Worm (Caenorhabditis elegans): ENCODE results near the gene best-2.

The best-2 gene

ce11 chrIV:13080185-13080584, 32.7 kb downstream of the best-2 start (continued):
- TF ChIP-seq nhr-28 (tag; optimal IDR thresholded peaks at IDR 0.05) (no peak), mab-9 (GFP tag; IDR thresholded peaks at IDR 0.05) (no peak), lsy-2 (tag; optimal IDR thresholded peaks at IDR 0.05) (no peak), aha-1 (tag; optimal IDR thresholded peaks at IDR 0.05) (no peak), aly-2 (tag; optimal IDR thresholded peaks at IDR 0.05) (no peak), dsc-1 (tag; optimal IDR thresholded peaks at IDR 0.05) (no peak), unc-30 (tag; optimal IDR thresholded peaks at IDR 0.05) (no peak), mep-1 (tag; optimal IDR thresholded peaks at IDR 0.05) (no peak), lin-35 (GFP tag; optimal IDR thresholded peaks at IDR 0.05) (peak in 1 of 2 experiments; percentile 44), fkh-10 (GFP tag; optimal IDR thresholded peaks at IDR 0.05) (no peak), ceh-8 (GFP tag; optimal IDR thresholded peaks at IDR 0.05) (no peak), zag-1 (tag; optimal IDR thresholded peaks at IDR 0.05) (no peak), unc-62 (GFP tag; optimal IDR thresholded peaks at IDR 0.05) (no peak), egl-13 (tag; optimal IDR thresholded peaks at IDR 0.05) (no peak), hlh-4 (tag; optimal IDR thresholded peaks at IDR 0.05) (no peak), sup-37 (GFP tag; optimal IDR thresholded peaks at IDR 0.05) (no peak), F16B12.6 (tag; optimal IDR thresholded peaks at IDR 0.05) (no peak), ztf-4 (tag; optimal IDR thresholded peaks at IDR 0.05) (no peak), C34B4.2 (tag; optimal IDR thresholded peaks at IDR 0.05) (no peak), dpl-1 (GFP tag; optimal IDR thresholded peaks at IDR 0.05) (no peak), nhr-76 (tag; optimal IDR thresholded peaks at IDR 0.05) (no peak), elt-3 (tag; optimal IDR thresholded peaks at IDR 0.05) (peak in 2 of 6 experiments; percentile 79 to 84), hpl-2 (GFP tag; optimal IDR thresholded peaks at IDR 0.05) (no peak), ets-5 (GFP tag; IDR thresholded peaks at IDR 0.05) (no peak), hlh-17 (GFP tag; optimal IDR thresholded peaks at IDR 0.05; ENCODE audit: borderline replicate concordance) (no peak), efl-1 (optimal IDR thresholded peaks at IDR 0.05) (no peak), efl-1 (GFP tag; optimal IDR thresholded peaks at IDR 0.05 in 1 of 2) (peak in 1 of 2 experiments; percentile 40), pax-3 (tag; optimal IDR thresholded peaks at IDR 0.05) (no peak), fkh-8 (tag; optimal IDR thresholded peaks at IDR 0.05) (no peak), fkh-4 (tag; optimal IDR thresholded peaks at IDR 0.05; ENCODE audit: borderline replicate concordance) (no peak), isw-1 (GFP tag; IDR thresholded peaks at IDR 0.05) (no peak), C16A3.4 (tag; optimal IDR thresholded peaks at IDR 0.05) (no peak), rnt-1 (tag; optimal IDR thresholded peaks at IDR 0.05) (no peak), xbp-1 (tag; optimal IDR thresholded peaks at IDR 0.05) (no peak), nhr-47 (tag; optimal IDR thresholded peaks at IDR 0.05) (no peak), nhr-237 (tag; optimal IDR thresholded peaks at IDR 0.05) (no peak), elt-2 (tag; optimal IDR thresholded peaks at IDR 0.05) (no peak), snu-23 (GFP tag; optimal IDR thresholded peaks at IDR 0.05) (peak; percentile 48), nhr-71 (tag; optimal IDR thresholded peaks at IDR 0.05) (peak; percentile 59), lin-39 (tag; optimal IDR thresholded peaks at IDR 0.05) (no peak), lin-14 (GFP tag; optimal IDR thresholded peaks at IDR 0.05) (peak; percentile 71), efl-3 (GFP tag; optimal IDR thresholded peaks at IDR 0.05) (no peak), nhr-11 (tag; optimal IDR thresholded peaks at IDR 0.05) (peak; percentile 9), unc-98 (GFP tag; IDR thresholded peaks at IDR 0.05) (no peak), pqm-1 (tag; optimal IDR thresholded peaks at IDR 0.05) (no peak), vab-15 (tag; optimal IDR thresholded peaks at IDR 0.05) (no peak), blmp-1 (tag; optimal IDR thresholded peaks at IDR 0.05) (peak; percentile 39), nhr-84 (tag; optimal IDR thresholded peaks at IDR 0.05) (no peak), fos-1 (tag; optimal IDR thresholded peaks at IDR 0.05) (no peak), alr-1 (tag; optimal IDR thresholded peaks at IDR 0.05; ENCODE audit: borderline replicate concordance) (no peak), jun-1 (tag; optimal IDR thresholded peaks at IDR 0.05) (no peak), sox-4 (tag; optimal IDR thresholded peaks at IDR 0.05) (no peak), irx-1 (tag; optimal IDR thresholded peaks at IDR 0.05) (no peak), tbx-2 (tag; optimal IDR thresholded peaks at IDR 0.05) (peak; percentile 6), nhr-20 (tag; optimal IDR thresholded peaks at IDR 0.05) (peak; percentile 47)

All from whole organism, L1 larva.